Worm (Caenorhabditis elegans) whole organism, L4/young adult: Measurements from ENCODE around the gene F35E12.9.

Experiments used
- dao-5 ChIP-seq: sonication (generic microtip); optimal IDR thresholded peaks from 2 replicates; lab custom pipeline; 2016; ENCODE audit warnings: missing genotype, missing genetic modification characterization, moderate library complexity, missing compliant biosample characterization
- him-1 ChIP-seq: sonication (generic microtip); optimal IDR thresholded peaks from 2 replicates; lab custom pipeline; 2016; ENCODE audit warnings: missing genotype, missing genetic modification reagents, missing genetic modification characterization, missing compliant biosample characterization

- TF ChIP-seq dao-5 (tag; lab: Kevin White, UChicago) (no peak), him-1 (tag; lab: Kevin White, UChicago) (no peak)
Observed at ce11 chrV:13768388-13768787, 23.5 kb upstream of the F35E12.9 start, which contains the start of gene F20G2.3.
